Fruit fly (Drosophila melanogaster) whole organism, adult: ENCODE measurements around the gene Nasp.

Source experiments
- CG11617 ChIP-seq: fragments of 200-800 bp; sonication (Bioruptor generic); optimal IDR thresholded peaks from 2 replicates; lab custom pipeline; 2017; ENCODE audit warnings: mild to moderate bottlenecking, missing biosample characterization, missing genetic modification reagents, missing genetic modification characterization
- CG14711 ChIP-seq: fragments of 200-800 bp; sonication (Bioruptor generic); optimal IDR thresholded peaks from 2 replicates; lab custom pipeline; 2018; ENCODE audit warnings: missing biosample characterization, mild to moderate bottlenecking, missing genetic modification characterization, moderate library complexity
- CG1620 ChIP-seq: fragments of 200-800 bp; sonication (Bioruptor generic); optimal IDR thresholded peaks from 2 replicates; lab custom pipeline; 2016; ENCODE audit warnings: missing biosample characterization, missing genetic modification characterization
- CG33017 ChIP-seq: fragments of 200-800 bp; sonication (Bioruptor generic); optimal IDR thresholded peaks from 2 replicates; lab custom pipeline; 2018; ENCODE audit warnings: missing biosample characterization, mild to moderate bottlenecking, missing genetic modification characterization, moderate library complexity
- CG5204 ChIP-seq: fragments of 200-800 bp; sonication (Bioruptor generic); optimal IDR thresholded peaks from 2 replicates; lab custom pipeline; 2016; ENCODE audit warnings: missing biosample characterization, missing genetic modification characterization
- CG7045 ChIP-seq: fragments of 200-800 bp; sonication (Bioruptor generic); optimal IDR thresholded peaks from 2 replicates; lab custom pipeline; 2017; ENCODE audit warnings: missing biosample characterization, mild to moderate bottlenecking, missing genetic modification characterization
- CG7101 ChIP-seq: fragments of 200-800 bp; sonication (Bioruptor generic); optimal IDR thresholded peaks from 2 replicates; lab custom pipeline; 2018; ENCODE audit warnings: missing biosample characterization, mild to moderate bottlenecking, missing genetic modification characterization, moderate library complexity
- Clk ChIP-seq: fragments of 200-800 bp; sonication (Bioruptor generic); optimal IDR thresholded peaks from 2 replicates; lab custom pipeline; 2017; ENCODE audit warnings: missing biosample characterization, missing genetic modification characterization
- cic ChIP-seq: fragments of 200-800 bp; sonication (Bioruptor generic); optimal IDR thresholded peaks from 2 replicates; lab custom pipeline; 2017; ENCODE audit warnings: missing biosample characterization, mild to moderate bottlenecking, missing genetic modification characterization, moderate library complexity
- cnc ChIP-seq, 2 experiments: fragments of >200 bp; optimal IDR thresholded peaks; 2 replicates each; lab custom pipeline; 2017
- tj ChIP-seq: fragments of 200-800 bp; sonication (Bioruptor generic); optimal IDR thresholded peaks from 3 replicates; lab custom pipeline; 2017; ENCODE audit warnings: missing biosample characterization, mild to moderate bottlenecking, missing genetic modification characterization, moderate library complexity

dm6 chr3R:8700660-8701059, 46.9 kb upstream of the Nasp start:
- TF ChIP-seq tj (GFP tag; lab: Kevin White, UChicago) (no peak), CG1620 (GFP tag; lab: Kevin White, UChicago) (no peak), CG7045 (GFP tag; lab: Kevin White, UChicago) (no peak), CG14711 (no peak), CG5204 (GFP tag; lab: Kevin White, UChicago) (no peak), CG33017 (no peak), Clk (GFP tag; lab: Kevin White, UChicago) (no peak), cic (GFP tag; lab: Kevin White, UChicago) (no peak), cnc (optimal IDR thresholded peaks at IDR 0.05; lab: Kevin White, UChicago) (no peak), CG11617 (no peak), CG7101 (tag; lab: Kevin White, UChicago) (no peak)
